Fruit fly (Drosophila melanogaster): ENCODE measurements around the gene Sse.

The Sse gene

dm6 chr3L:5621908-5622307, 40.1 kb downstream of the Sse start:
- TF ChIP-seq tj (GFP tag; optimal IDR thresholded peaks at IDR 0.05) (no peak), CG7045 (GFP tag; optimal IDR thresholded peaks at IDR 0.05) (no peak), bab1 (GFP tag; optimal IDR thresholded peaks at IDR 0.05) (no peak), CG33017 (tag; optimal IDR thresholded peaks at IDR 0.05) (no peak), CG11617 (GFP tag; optimal IDR thresholded peaks at IDR 0.05) (no peak), Crg-1 (GFP tag; optimal IDR thresholded peaks at IDR 0.05) (no peak), CG1620 (GFP tag; optimal IDR thresholded peaks at IDR 0.05) (no peak), cnc (optimal IDR thresholded peaks at IDR 0.05) (no peak), toe (GFP tag; optimal IDR thresholded peaks at IDR 0.05) (no peak), pad (GFP tag; optimal IDR thresholded peaks at IDR 0.05) (no peak), Hr96 (GFP tag; optimal IDR thresholded peaks at IDR 0.05) (no peak), kay (GFP tag; ENCODE audit: borderline replicate concordance) (no peak), CG14711 (tag; optimal IDR thresholded peaks at IDR 0.05) (no peak), Clk (GFP tag; optimal IDR thresholded peaks at IDR 0.05) (no peak), ovo (GFP tag; optimal IDR thresholded peaks at IDR 0.05) (no peak), CG12768 (GFP tag; optimal IDR thresholded peaks at IDR 0.05) (no peak), CG5204 (GFP tag; optimal IDR thresholded peaks at IDR 0.05) (no peak), cic (GFP tag; optimal IDR thresholded peaks at IDR 0.05) (no peak), CG7101 (tag; optimal IDR thresholded peaks at IDR 0.05) (no peak)

DNA sequence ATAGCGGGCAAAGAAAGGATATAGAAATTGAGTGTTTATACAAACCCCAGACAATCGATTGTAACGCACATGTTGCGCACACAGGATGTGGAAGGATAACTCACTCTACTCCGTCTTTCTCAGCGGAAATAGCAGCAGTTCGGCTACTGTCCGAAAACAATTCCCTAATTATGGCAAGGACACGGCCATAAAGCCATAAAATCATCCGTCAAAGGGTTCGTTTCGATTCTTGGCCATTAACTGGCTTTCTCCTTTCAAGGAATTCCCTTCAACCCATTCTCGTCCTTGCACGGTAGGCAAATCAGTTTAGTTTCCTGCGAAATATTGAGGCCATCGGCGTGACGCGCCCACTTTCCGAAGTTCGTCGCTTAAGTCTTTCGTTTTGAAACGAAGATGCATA, 40.5 kb downstream of the Sse start:
- TF ChIP-seq tj (GFP tag; optimal IDR thresholded peaks at IDR 0.05) (no peak), cnc (optimal IDR thresholded peaks at IDR 0.05) (no peak), toe (GFP tag; optimal IDR thresholded peaks at IDR 0.05) (no peak), ovo (GFP tag; optimal IDR thresholded peaks at IDR 0.05) (no peak), Crg-1 (GFP tag; optimal IDR thresholded peaks at IDR 0.05) (no peak), CG7045 (GFP tag; optimal IDR thresholded peaks at IDR 0.05) (no peak), CG11617 (GFP tag; optimal IDR thresholded peaks at IDR 0.05) (no peak), Mnt (GFP tag; optimal IDR thresholded peaks at IDR 0.05) (no peak), bab1 (GFP tag; optimal IDR thresholded peaks at IDR 0.05) (no peak), CG5204 (GFP tag; optimal IDR thresholded peaks at IDR 0.05) (no peak), CG14711 (tag; optimal IDR thresholded peaks at IDR 0.05) (no peak), CG33017 (tag; optimal IDR thresholded peaks at IDR 0.05) (no peak), CG12768 (GFP tag; optimal IDR thresholded peaks at IDR 0.05) (no peak), kay (GFP tag; ENCODE audit: borderline replicate concordance) (no peak), Clk (GFP tag; optimal IDR thresholded peaks at IDR 0.05) (no peak), cic (GFP tag; optimal IDR thresholded peaks at IDR 0.05) (no peak), Hr96 (GFP tag; optimal IDR thresholded peaks at IDR 0.05) (no peak), CG7101 (tag; optimal IDR thresholded peaks at IDR 0.05) (no peak)

DNA sequence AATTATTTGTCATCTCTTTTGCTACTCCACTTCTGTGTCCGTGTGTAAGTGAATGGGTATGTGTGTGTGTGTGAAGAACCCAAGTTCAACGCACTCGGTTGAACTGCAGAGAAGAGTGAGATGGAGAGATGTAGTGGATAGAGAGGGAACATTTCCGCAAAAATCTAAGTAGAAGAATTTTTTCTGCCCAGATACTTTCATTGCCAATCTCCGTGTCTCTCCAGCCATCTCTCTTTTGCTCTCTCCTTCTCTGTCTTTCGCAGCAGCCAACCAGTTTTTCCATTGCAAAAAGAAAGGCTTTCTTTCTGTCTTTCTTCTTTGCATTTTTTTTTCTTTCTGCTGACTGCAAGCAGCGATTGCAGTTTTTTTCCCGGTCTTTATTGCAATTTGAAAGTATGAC, 43.4 kb downstream of the Sse start:
- TF ChIP-seq CG7101 (tag; optimal IDR thresholded peaks at IDR 0.05) (no peak), CG11617 (GFP tag; optimal IDR thresholded peaks at IDR 0.05) (no peak), bab1 (GFP tag; optimal IDR thresholded peaks at IDR 0.05) (no peak), Clk (GFP tag; optimal IDR thresholded peaks at IDR 0.05) (no peak), pad (GFP tag; optimal IDR thresholded peaks at IDR 0.05) (no peak)

DNA sequence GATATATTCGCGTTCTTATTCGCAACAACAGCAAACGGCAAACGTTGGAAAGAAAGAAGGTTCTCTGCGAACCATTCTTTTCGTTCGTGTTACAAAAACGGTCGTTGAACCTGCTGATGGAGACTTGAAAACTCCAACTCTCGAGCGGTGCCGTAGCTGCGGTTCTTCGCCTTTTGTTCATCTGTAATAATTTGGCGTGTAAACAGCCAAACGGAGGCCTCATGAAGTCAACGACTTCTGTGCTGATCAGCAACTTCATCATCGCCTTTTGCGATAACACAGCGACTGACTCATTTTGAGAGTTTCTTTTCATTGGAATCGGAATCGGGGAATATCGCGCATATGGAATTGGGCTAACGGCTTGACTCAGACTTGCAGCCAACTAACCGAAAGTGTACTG, 44.7 kb downstream of the Sse start:
- TF ChIP-seq CG33017 (tag; optimal IDR thresholded peaks at IDR 0.05) (no peak), CG5204 (GFP tag; optimal IDR thresholded peaks at IDR 0.05) (no peak), Hr96 (GFP tag; optimal IDR thresholded peaks at IDR 0.05) (no peak), ovo (GFP tag; optimal IDR thresholded peaks at IDR 0.05) (no peak), Mnt (GFP tag; optimal IDR thresholded peaks at IDR 0.05) (no peak), CG1620 (GFP tag; optimal IDR thresholded peaks at IDR 0.05) (no peak), CG7101 (tag; optimal IDR thresholded peaks at IDR 0.05) (no peak), cic (GFP tag; optimal IDR thresholded peaks at IDR 0.05) (no peak), Clk (GFP tag; optimal IDR thresholded peaks at IDR 0.05) (no peak), CG14711 (tag; optimal IDR thresholded peaks at IDR 0.05) (no peak), Crg-1 (GFP tag; optimal IDR thresholded peaks at IDR 0.05) (no peak), pad (GFP tag; optimal IDR thresholded peaks at IDR 0.05) (no peak), CG12768 (GFP tag; optimal IDR thresholded peaks at IDR 0.05) (no peak), tj (GFP tag; optimal IDR thresholded peaks at IDR 0.05) (no peak)

DNA sequence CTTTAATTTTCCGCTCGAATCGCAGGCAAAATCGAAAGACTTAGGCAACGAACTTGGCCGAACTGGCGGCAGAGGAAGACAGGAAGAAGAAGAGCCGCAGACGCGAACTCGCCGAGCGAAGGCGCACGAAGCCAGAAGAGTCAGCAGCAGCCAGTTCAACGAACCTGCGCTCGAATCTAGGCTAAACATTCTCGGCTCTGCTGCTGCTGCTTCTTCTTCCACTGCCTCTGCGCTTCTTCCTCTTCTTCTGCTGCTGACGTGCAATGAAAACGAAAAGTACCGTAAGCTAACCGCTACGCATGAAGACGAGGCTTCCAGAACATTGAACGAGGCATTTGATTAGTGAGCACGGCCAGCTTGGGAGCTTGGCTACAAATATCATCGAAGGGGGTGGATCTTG, 45.6 kb downstream of the Sse start:
- TF ChIP-seq CG11617 (GFP tag; optimal IDR thresholded peaks at IDR 0.05) (no peak), CG12768 (GFP tag; optimal IDR thresholded peaks at IDR 0.05) (no peak), bab1 (GFP tag; optimal IDR thresholded peaks at IDR 0.05) (no peak)

dm6 chr3L:5615744-5616143, 46.3 kb downstream of the Sse start:
- no peak for TF ChIP-seq CG12768 (GFP tag; optimal IDR thresholded peaks at IDR 0.05)
- no peak for TF ChIP-seq tj (GFP tag; optimal IDR thresholded peaks at IDR 0.05)
- no peak for TF ChIP-seq Crg-1 (GFP tag; optimal IDR thresholded peaks at IDR 0.05)
- TF ChIP-seq cnc (optimal IDR thresholded peaks at IDR 0.05), result no peak
- TF ChIP-seq kay (GFP tag; ENCODE audit: borderline replicate concordance), result no peak

DNA sequence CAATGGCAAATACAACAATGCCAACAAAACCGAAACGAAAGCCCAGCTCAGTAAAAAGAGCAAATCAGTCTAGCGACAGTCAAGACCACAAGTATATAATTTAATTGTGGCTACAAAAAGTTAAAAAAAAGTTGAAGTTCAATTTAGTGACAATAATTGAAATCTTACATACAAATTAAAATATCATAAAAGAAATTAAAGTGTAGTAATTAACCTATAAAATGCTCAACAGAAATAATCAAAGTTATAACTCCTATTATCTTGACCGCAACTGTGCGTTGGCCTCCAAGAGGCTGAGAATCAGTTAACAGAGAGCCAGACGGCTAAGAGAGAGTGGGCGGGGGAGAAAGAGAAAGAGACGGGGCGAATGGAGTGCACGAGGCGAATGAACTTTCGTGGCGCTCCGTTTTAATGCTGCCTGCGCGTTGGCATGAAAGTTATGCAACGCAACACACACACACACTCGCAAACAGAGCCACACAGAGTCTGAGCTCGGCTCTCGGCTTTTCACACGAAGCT, 50.3 kb downstream of the Sse start:
- peak; percentile 22 for TF ChIP-seq CG14711 (tag; optimal IDR thresholded peaks at IDR 0.05)
- TF ChIP-seq CG33017 (tag; optimal IDR thresholded peaks at IDR 0.05), result peak; percentile 58
- no peak for TF ChIP-seq CG1620 (GFP tag; optimal IDR thresholded peaks at IDR 0.05)
- no peak for TF ChIP-seq bab1 (GFP tag; optimal IDR thresholded peaks at IDR 0.05)
- TF ChIP-seq kay (GFP tag; ENCODE audit: borderline replicate concordance), result peak; percentile 66
- no peak for TF ChIP-seq Crg-1 (GFP tag; optimal IDR thresholded peaks at IDR 0.05)
- no peak for TF ChIP-seq Hr96 (GFP tag; optimal IDR thresholded peaks at IDR 0.05)
- peak; percentile 25 for TF ChIP-seq CG7045 (GFP tag; optimal IDR thresholded peaks at IDR 0.05)
- peak; percentile 14 for TF ChIP-seq CG7101 (tag; optimal IDR thresholded peaks at IDR 0.05)
- no peak for TF ChIP-seq toe (GFP tag; optimal IDR thresholded peaks at IDR 0.05)
- no peak for TF ChIP-seq Clk (GFP tag; optimal IDR thresholded peaks at IDR 0.05)
- TF ChIP-seq CG5204 (GFP tag; optimal IDR thresholded peaks at IDR 0.05), result no peak

All from whole organism, adult.